Fruit fly (Drosophila melanogaster): Measurements from ENCODE around the gene CG8565.

The CG8565 gene

DNA sequence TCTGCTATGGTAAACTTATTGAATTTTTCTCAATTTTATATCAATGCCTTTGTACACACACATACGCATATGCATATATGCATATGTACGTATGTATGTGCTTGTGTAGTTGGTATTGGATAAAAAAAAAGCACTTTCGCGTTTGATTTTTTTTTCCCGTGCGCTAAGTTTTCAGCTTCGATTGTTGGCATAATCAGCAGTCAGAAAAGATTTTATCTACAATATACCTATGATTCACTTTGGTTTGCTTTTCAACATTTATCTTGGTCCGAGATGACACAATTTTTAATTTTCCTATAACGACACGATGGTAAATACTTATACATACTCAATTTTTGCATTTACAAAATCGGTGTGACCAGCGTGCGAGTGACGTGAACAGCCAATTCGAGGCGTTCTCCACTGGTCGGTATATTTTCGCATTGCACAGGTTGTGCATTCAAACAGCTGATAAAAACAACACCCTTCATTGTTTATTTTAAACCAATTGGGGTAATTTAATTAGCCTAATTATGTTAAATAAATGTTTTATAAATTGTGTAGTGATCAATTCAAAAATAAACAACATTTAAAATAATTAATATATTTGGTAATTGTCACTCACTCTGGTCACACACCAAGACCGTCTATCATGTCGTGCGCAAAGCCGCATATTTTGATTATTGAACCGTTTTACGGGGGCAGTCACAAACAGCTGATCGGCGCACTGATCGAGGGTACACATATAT lies 15.3 kb downstream of the CG8565 start, which contains the start of the genes UBL3 and CG15914:
Gene UBL3, minus strand, starts transcription at position 361 of the 728 bp plus-strand sequence.
Gene CG15914, plus strand, starts transcription at position 607 of the 728 bp plus-strand sequence.
- TF ChIP-seq bab1 (GFP tag; optimal IDR thresholded peaks at IDR 0.05) = peak; percentile 45
- TF ChIP-seq pad (GFP tag; optimal IDR thresholded peaks at IDR 0.05) = peak; percentile 49
- peak; percentile 32 for TF ChIP-seq ovo (GFP tag; optimal IDR thresholded peaks at IDR 0.05)
- peak; percentile 70 for TF ChIP-seq Mnt (GFP tag; optimal IDR thresholded peaks at IDR 0.05)
- TF ChIP-seq kay (GFP tag; ENCODE audit: borderline replicate concordance) = peak; percentile 25
- TF ChIP-seq CG14711 (tag; optimal IDR thresholded peaks at IDR 0.05) = peak; percentile 37
- TF ChIP-seq toe (GFP tag; optimal IDR thresholded peaks at IDR 0.05) = no peak
- TF ChIP-seq CG11617 (GFP tag; optimal IDR thresholded peaks at IDR 0.05) = peak; percentile 20
- peak; percentile 48 for TF ChIP-seq CG1620 (GFP tag; optimal IDR thresholded peaks at IDR 0.05)
- no peak for TF ChIP-seq CG5204 (GFP tag; optimal IDR thresholded peaks at IDR 0.05)
- peak; percentile 53 for TF ChIP-seq tj (GFP tag; optimal IDR thresholded peaks at IDR 0.05)
- TF ChIP-seq CG7101 (tag; optimal IDR thresholded peaks at IDR 0.05) = peak; percentile 46
- no peak for TF ChIP-seq CG12768 (GFP tag; optimal IDR thresholded peaks at IDR 0.05)

DNA sequence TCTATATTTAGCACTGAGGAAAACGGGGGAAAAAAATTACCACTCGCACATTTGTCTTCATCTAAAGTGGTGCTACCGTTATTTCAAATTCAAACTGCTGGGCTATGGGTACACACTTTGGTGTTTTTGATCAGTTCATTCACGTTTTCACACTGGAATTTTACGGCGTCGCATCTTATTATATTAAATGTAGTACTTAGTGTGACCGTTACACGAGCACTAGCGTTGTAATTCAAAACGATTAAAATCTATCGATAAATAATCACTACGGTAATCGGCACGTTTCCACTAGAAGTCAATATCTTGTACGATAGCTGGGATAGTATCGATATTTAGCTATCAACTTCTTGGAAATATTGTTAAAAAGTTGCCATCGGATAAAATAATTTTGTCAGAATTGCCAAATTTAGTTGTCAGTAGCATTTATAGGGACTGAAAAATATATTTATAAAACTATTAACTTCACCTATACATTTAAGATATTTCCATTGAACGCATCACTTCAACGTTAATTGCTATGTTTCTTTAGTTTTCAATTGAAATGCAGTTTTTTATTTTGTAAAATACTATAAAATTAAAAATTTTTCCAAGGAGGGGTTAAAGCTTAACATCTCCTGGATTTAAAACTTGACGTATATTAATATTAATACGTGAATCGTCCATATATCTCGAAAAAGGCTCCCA lies 20.1 kb downstream of the CG8565 start, which contains the start of the genes CG46440 and Myb:
Gene CG46440, minus strand, starts transcription at position 223 of the 684 bp plus-strand sequence.
Gene Myb, minus strand, starts transcription at position 223 of the 684 bp plus-strand sequence.
- TF ChIP-seq Mnt (GFP tag; optimal IDR thresholded peaks at IDR 0.05) (peak; percentile 31), CG14711 (tag; optimal IDR thresholded peaks at IDR 0.05) (peak; percentile 17), CG11617 (GFP tag; optimal IDR thresholded peaks at IDR 0.05) (no peak), kay (GFP tag; ENCODE audit: borderline replicate concordance) (no peak), pad (GFP tag; optimal IDR thresholded peaks at IDR 0.05) (peak; percentile 3), bab1 (GFP tag; optimal IDR thresholded peaks at IDR 0.05) (peak; percentile 17), tj (GFP tag; optimal IDR thresholded peaks at IDR 0.05) (peak; percentile 3)

DNA sequence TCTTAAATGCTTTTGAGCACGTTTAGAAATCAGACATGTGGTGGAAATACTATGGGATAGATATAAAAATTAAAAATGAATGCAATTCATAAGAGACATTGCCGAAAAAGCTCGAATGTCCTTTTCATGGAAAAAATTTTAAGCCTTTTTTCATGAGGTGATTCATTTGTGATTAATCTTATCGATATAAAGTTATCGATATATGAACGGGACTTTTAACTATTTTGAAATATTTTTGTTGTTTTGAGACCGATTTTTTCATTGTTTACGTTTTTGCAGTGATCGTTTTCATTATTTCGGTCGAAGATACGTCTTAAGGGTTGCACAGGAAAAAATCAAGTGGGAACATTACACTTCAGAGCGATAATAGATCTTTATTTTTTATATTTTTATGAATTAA lies 21.8 kb downstream of the CG8565 start, which contains the start of gene AlkB:
Gene AlkB, minus strand, starts transcription at position 101 of the 400 bp plus-strand sequence.
- TF ChIP-seq cnc (optimal IDR thresholded peaks at IDR 0.05) (no peak), Hr96 (GFP tag; optimal IDR thresholded peaks at IDR 0.05) (no peak), CG7101 (tag; optimal IDR thresholded peaks at IDR 0.05) (no peak), Mnt (GFP tag; optimal IDR thresholded peaks at IDR 0.05) (no peak), kay (GFP tag; ENCODE audit: borderline replicate concordance) (no peak), CG11617 (GFP tag; optimal IDR thresholded peaks at IDR 0.05) (no peak), CG14711 (tag; optimal IDR thresholded peaks at IDR 0.05) (no peak), Crg-1 (GFP tag; optimal IDR thresholded peaks at IDR 0.05) (no peak), toe (GFP tag; optimal IDR thresholded peaks at IDR 0.05) (no peak), ovo (GFP tag; optimal IDR thresholded peaks at IDR 0.05) (no peak), CG5204 (GFP tag; optimal IDR thresholded peaks at IDR 0.05) (no peak), pad (GFP tag; optimal IDR thresholded peaks at IDR 0.05) (no peak), CG1620 (GFP tag; optimal IDR thresholded peaks at IDR 0.05) (no peak), CG12768 (GFP tag; optimal IDR thresholded peaks at IDR 0.05) (no peak), tj (GFP tag; optimal IDR thresholded peaks at IDR 0.05) (no peak)

DNA sequence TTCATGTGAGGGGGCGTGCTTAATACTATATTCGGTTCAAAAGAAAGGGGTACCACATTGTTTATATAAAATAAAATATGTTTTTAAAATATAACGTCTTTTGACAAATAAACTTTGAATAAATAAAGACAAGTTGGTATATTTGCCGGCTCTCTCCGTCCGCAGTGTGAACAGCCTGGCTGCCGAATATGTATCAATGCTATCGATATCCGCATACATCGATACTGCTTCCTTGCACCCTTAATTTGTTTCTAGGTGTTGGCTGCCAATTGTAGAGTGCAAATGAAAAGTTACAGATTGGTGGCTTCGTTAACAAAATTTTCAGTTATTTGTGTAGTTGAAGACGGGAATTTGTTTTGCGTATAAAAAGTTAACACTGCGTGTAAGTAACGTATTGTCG lies 22.2 kb downstream of the CG8565 start, which contains the start of gene Gbeta13F:
Gene Gbeta13F, plus strand, starts transcription at position 247 of the 400 bp plus-strand sequence.
- peak; percentile 42 for TF ChIP-seq CG1620 (GFP tag; optimal IDR thresholded peaks at IDR 0.05)
- no peak for TF ChIP-seq Clk (GFP tag; optimal IDR thresholded peaks at IDR 0.05)
- peak; percentile 10 for TF ChIP-seq ovo (GFP tag; optimal IDR thresholded peaks at IDR 0.05)
- TF ChIP-seq toe (GFP tag; optimal IDR thresholded peaks at IDR 0.05) = no peak
- peak; percentile 4 for TF ChIP-seq CG14711 (tag; optimal IDR thresholded peaks at IDR 0.05)
- TF ChIP-seq bab1 (GFP tag; optimal IDR thresholded peaks at IDR 0.05) = peak; percentile 43
- TF ChIP-seq Hr96 (GFP tag; optimal IDR thresholded peaks at IDR 0.05) = no peak

DNA sequence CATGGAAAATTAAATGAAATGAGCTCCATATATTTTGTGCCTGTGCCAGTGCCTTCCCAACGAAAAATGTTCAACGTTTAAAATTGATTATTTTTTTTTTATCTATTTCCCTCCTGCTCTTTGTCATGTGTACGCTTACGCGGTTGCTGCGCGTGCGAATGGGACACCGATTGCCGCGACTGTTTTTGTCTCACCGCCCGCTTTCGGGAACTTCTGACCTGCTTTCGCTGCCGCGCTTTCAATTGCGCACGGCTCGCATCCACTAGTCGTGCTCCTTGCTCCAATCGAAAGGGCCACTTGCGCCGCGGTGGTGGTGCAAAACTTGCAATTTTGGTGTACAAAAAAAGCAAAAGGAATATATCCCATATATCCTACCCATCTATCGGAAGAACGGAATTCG lies 22.8 kb downstream of the CG8565 start:
- TF ChIP-seq CG33017 (tag; optimal IDR thresholded peaks at IDR 0.05) (no peak), Crg-1 (GFP tag; optimal IDR thresholded peaks at IDR 0.05) (no peak), Hr96 (GFP tag; optimal IDR thresholded peaks at IDR 0.05) (no peak), CG1620 (GFP tag; optimal IDR thresholded peaks at IDR 0.05) (no peak), tj (GFP tag; optimal IDR thresholded peaks at IDR 0.05) (peak; percentile 88), CG7045 (GFP tag; optimal IDR thresholded peaks at IDR 0.05) (peak; percentile 8), bab1 (GFP tag; optimal IDR thresholded peaks at IDR 0.05) (peak; percentile 45), CG7101 (tag; optimal IDR thresholded peaks at IDR 0.05) (peak; percentile 31), CG11617 (GFP tag; optimal IDR thresholded peaks at IDR 0.05) (peak; percentile 76), CG5204 (GFP tag; optimal IDR thresholded peaks at IDR 0.05) (no peak), Mnt (GFP tag; optimal IDR thresholded peaks at IDR 0.05) (peak; percentile 95), toe (GFP tag; optimal IDR thresholded peaks at IDR 0.05) (peak; percentile 32), cic (GFP tag; optimal IDR thresholded peaks at IDR 0.05) (peak; percentile 64), Clk (GFP tag; optimal IDR thresholded peaks at IDR 0.05) (no peak), pad (GFP tag; optimal IDR thresholded peaks at IDR 0.05) (peak; percentile 76), CG14711 (tag; optimal IDR thresholded peaks at IDR 0.05) (no peak), cnc (optimal IDR thresholded peaks at IDR 0.05) (no peak), ovo (GFP tag; optimal IDR thresholded peaks at IDR 0.05) (peak; percentile 17), CG12768 (GFP tag; optimal IDR thresholded peaks at IDR 0.05) (peak; percentile 28), kay (GFP tag; ENCODE audit: borderline replicate concordance) (no peak)
